Fruit fly (Drosophila melanogaster): ENCODE measurements around the gene CG15347.
A peak's percentile ranks its signal among the peaks of the same experiment; 100 is the strongest.

DNA sequence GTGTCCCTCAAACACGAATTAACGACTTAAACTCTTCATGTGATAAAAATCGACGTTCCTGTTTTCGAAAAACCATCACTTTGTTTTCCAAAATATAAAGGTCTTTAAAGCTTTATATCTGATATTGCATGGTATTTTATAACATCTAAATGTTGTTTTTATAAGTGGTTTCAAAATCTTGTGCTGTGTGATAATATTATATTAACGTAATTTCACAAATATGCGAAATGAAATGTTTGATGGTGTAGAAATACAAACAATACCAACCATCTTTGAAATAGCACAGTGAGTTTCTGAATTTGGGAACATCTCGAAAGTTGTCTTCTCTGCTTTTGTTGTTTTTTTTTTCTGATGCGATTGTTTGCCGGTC lies 30.3 kb upstream of the CG15347 start:
- TF ChIP-seq dac (GFP tag; optimal IDR thresholded peaks at IDR 0.05) (no peak), acj6 (GFP tag; optimal IDR thresholded peaks at IDR 0.05) (peak; percentile 23), Sox102F (GFP tag; optimal IDR thresholded peaks at IDR 0.05) (peak; percentile 17), CG11762 (GFP tag; optimal IDR thresholded peaks at IDR 0.05; ENCODE audit: insufficient read depth) (no peak), CG6792 (GFP tag; optimal IDR thresholded peaks at IDR 0.05) (no peak), pdm3 (GFP tag; optimal IDR thresholded peaks at IDR 0.05) (no peak), CG15336 (GFP tag; IDR thresholded peaks at IDR 0.05) (peak; percentile 7; the same call in 1 of the 2 replicates), OdsH (GFP tag; optimal IDR thresholded peaks at IDR 0.05) (no peak), eg (GFP tag; IDR thresholded peaks at IDR 0.05) (no peak), CG31627 (GFP tag; optimal IDR thresholded peaks at IDR 0.05) (peak; percentile 29)
